Worm (Caenorhabditis elegans): ENCODE results near the gene B0281.1.

Gene B0281.1

ce11 chrII:2300861-2301260, 12.0 kb upstream of the B0281.1 start, which contains the start of gene B0281.5:
B0281.5 (minus strand) TSS chrII:2300961.
- TF ChIP-seq unc-39 (tag; optimal IDR thresholded peaks at IDR 0.05) (no peak), blmp-1 (tag; optimal IDR thresholded peaks at IDR 0.05; ENCODE audit: insufficient read depth) (no peak), C34F6.9 (tag; optimal IDR thresholded peaks at IDR 0.05) (no peak), nhr-12 (tag; optimal IDR thresholded peaks at IDR 0.05) (no peak), dmd-4 (tag; optimal IDR thresholded peaks at IDR 0.05) (no peak), egl-27 (tag; optimal IDR thresholded peaks at IDR 0.05) (no peak), snpc-4 (tag; optimal IDR thresholded peaks at IDR 0.05) (no peak), nhr-6 (tag; optimal IDR thresholded peaks at IDR 0.05) (no peak), ztf-4 (tag; optimal IDR thresholded peaks at IDR 0.05) (no peak), ama-1 (optimal IDR thresholded peaks at IDR 0.05) (no peak), lin-39 (tag; optimal IDR thresholded peaks at IDR 0.05) (no peak)

ce11 chrII:2302330-2302729, 10.5 kb upstream of the B0281.1 start, which contains the start of gene B0281.6:
B0281.6 (minus strand) TSS chrII:2302430.
- no peak for TF ChIP-seq Y55F3AM.14 (GFP tag; optimal IDR thresholded peaks at IDR 0.05)
- no peak for TF ChIP-seq nhr-11 (tag; optimal IDR thresholded peaks at IDR 0.05)
- TF ChIP-seq lin-39 (tag; optimal IDR thresholded peaks at IDR 0.05) = no peak
- TF ChIP-seq sma-3 (GFP tag; optimal IDR thresholded peaks at IDR 0.05) = no peak
- TF ChIP-seq lin-11 (tag; optimal IDR thresholded peaks at IDR 0.05) = no peak
- no peak for TF ChIP-seq unc-62 (GFP tag; optimal IDR thresholded peaks at IDR 0.05)
- no peak for TF ChIP-seq ZK546.5 (tag; optimal IDR thresholded peaks at IDR 0.05)
- no peak for TF ChIP-seq blmp-1 (tag; optimal IDR thresholded peaks at IDR 0.05; ENCODE audit: insufficient read depth)
- TF ChIP-seq ceh-82 (tag; optimal IDR thresholded peaks at IDR 0.05) = no peak
- no peak for TF ChIP-seq nhr-129 (tag; optimal IDR thresholded peaks at IDR 0.05)
- no peak for TF ChIP-seq mab-5 (tag; optimal IDR thresholded peaks at IDR 0.05)
- TF ChIP-seq nhr-23 (tag; optimal IDR thresholded peaks at IDR 0.05) = no peak
- no peak for TF ChIP-seq lin-13 (GFP tag; optimal IDR thresholded peaks at IDR 0.05)
- TF ChIP-seq elt-1 (tag; optimal IDR thresholded peaks at IDR 0.05) = no peak
- TF ChIP-seq crh-2 (tag; optimal IDR thresholded peaks at IDR 0.05) = no peak
- no peak for TF ChIP-seq unc-39 (tag; optimal IDR thresholded peaks at IDR 0.05)
- no peak for TF ChIP-seq sma-9 (GFP tag; optimal IDR thresholded peaks at IDR 0.05)
- TF ChIP-seq sma-9 (tag; optimal IDR thresholded peaks at IDR 0.05) = no peak
- TF ChIP-seq skn-1 (tag; optimal IDR thresholded peaks at IDR 0.05) = no peak

- TF ChIP-seq lin-13 (GFP tag; optimal IDR thresholded peaks at IDR 0.05) (no peak), ztf-4 (tag; optimal IDR thresholded peaks at IDR 0.05) (no peak), ZK546.5 (tag; optimal IDR thresholded peaks at IDR 0.05) (no peak), R02D3.7 (tag; optimal IDR thresholded peaks at IDR 0.05) (no peak), nhr-237 (tag; optimal IDR thresholded peaks at IDR 0.05) (no peak), nhr-11 (tag; optimal IDR thresholded peaks at IDR 0.05) (no peak), ceh-16 (tag; optimal IDR thresholded peaks at IDR 0.05) (no peak), ceh-82 (tag; optimal IDR thresholded peaks at IDR 0.05) (no peak), nhr-23 (tag; optimal IDR thresholded peaks at IDR 0.05) (no peak), zag-1 (tag; optimal IDR thresholded peaks at IDR 0.05) (no peak), egl-27 (tag; optimal IDR thresholded peaks at IDR 0.05) (no peak), ztf-1 (GFP tag; conservative IDR thresholded peaks at IDR 0.05) (no peak), sma-3 (GFP tag; optimal IDR thresholded peaks at IDR 0.05) (no peak), unc-55 (GFP tag; optimal IDR thresholded peaks at IDR 0.05) (no peak), nhr-21 (tag; optimal IDR thresholded peaks at IDR 0.05) (no peak), elt-3 (tag; optimal IDR thresholded peaks at IDR 0.05) (no peak), F13H6.1 (tag; optimal IDR thresholded peaks at IDR 0.05) (no peak), nhr-25 (tag; optimal IDR thresholded peaks at IDR 0.05) (no peak)
Measured at ce11 chrII:2304575-2304974, 8.3 kb upstream of the B0281.1 start.

ce11 chrII:2305507-2305906, 7.4 kb upstream of the B0281.1 start:
- peak; percentile 62 for TF ChIP-seq fos-1 (tag; optimal IDR thresholded peaks at IDR 0.05)
- TF ChIP-seq elt-3 (tag; optimal IDR thresholded peaks at IDR 0.05) = no peak
- TF ChIP-seq sem-4 (tag; optimal IDR thresholded peaks at IDR 0.05) = no peak

All from whole organism, L2 larva.